Worm (Caenorhabditis elegans): ENCODE measurements around the gene T04G9.4.

The T04G9.4 gene

ce11 chrX:727737-728136 lies 44.5 kb upstream of the T04G9.4 start (continued):
- TF ChIP-seq ceh-32 (tag; optimal IDR thresholded peaks at IDR 0.05; ENCODE audit: poor library complexity) (peak; percentile 5), pha-4 (GFP tag; IDR thresholded peaks at IDR 0.05) (0 out of 2 replicates have a peak, but pooled peaks have one; percentile 21), pha-4 (tag; optimal IDR thresholded peaks at IDR 0.05) (no peak), saeg-2 (GFP tag; IDR thresholded peaks at IDR 0.05) (no peak), nhr-102 (tag; optimal IDR thresholded peaks at IDR 0.05) (no peak), egl-27 (tag; optimal IDR thresholded peaks at IDR 0.05) (no peak), mxl-2 (GFP tag; conservative IDR thresholded peaks at IDR 0.05) (no peak), mxl-3 (GFP tag; optimal IDR thresholded peaks at IDR 0.05) (peak; percentile 78), rbr-2 (tag; optimal IDR thresholded peaks at IDR 0.05) (peak; percentile 73), nhr-42 (GFP tag; IDR thresholded peaks at IDR 0.05) (0 out of 2 replicates have a peak, but pooled peaks have one; percentile 55), nhr-10 (tag; optimal IDR thresholded peaks at IDR 0.05) (no peak), lin-15B (tag; optimal IDR thresholded peaks at IDR 0.05) (no peak), fkh-10 (GFP tag; optimal IDR thresholded peaks at IDR 0.05) (no peak), attf-4 (tag; optimal IDR thresholded peaks at IDR 0.05) (no peak), unc-39 (tag; optimal IDR thresholded peaks at IDR 0.05) (no peak), dmd-9 (GFP tag; IDR thresholded peaks at IDR 0.05) (0 out of 2 replicates have a peak, but pooled peaks have one; percentile 24), F26F4.8 (GFP tag; conservative IDR thresholded peaks at IDR 0.05) (no peak), vab-7 (GFP tag; IDR thresholded peaks at IDR 0.05) (no peak), mdl-1 (tag; optimal IDR thresholded peaks at IDR 0.05) (peak in 1 of 2 experiments; percentile 29), D1046.2 (GFP tag; IDR thresholded peaks at IDR 0.05) (no peak), cey-2 (tag; optimal IDR thresholded peaks at IDR 0.05; ENCODE audit: borderline replicate concordance, insufficient read depth) (no peak), lin-1 (GFP tag; IDR thresholded peaks at IDR 0.05) (peak; percentile 58; the same call in 1 of the 2 replicates), hmg-1.1 (GFP tag; IDR thresholded peaks at IDR 0.05) (peak; percentile 82), ceh-82 (tag; optimal IDR thresholded peaks at IDR 0.05) (no peak), hif-1 (tag; optimal IDR thresholded peaks at IDR 0.05) (peak; percentile 20 to 59), unc-130 (GFP tag; optimal IDR thresholded peaks at IDR 0.05) (no peak), php-3 (GFP tag; IDR thresholded peaks at IDR 0.05) (peak; percentile 74), dmd-6 (GFP tag; IDR thresholded peaks at IDR 0.05) (peak; percentile 64), lin-38 (GFP tag; IDR thresholded peaks at IDR 0.05) (peak; percentile 44), ceh-28 (tag; optimal IDR thresholded peaks at IDR 0.05) (peak; percentile 90), dmd-8 (GFP tag; IDR thresholded peaks at IDR 0.05) (no peak), zip-11 (GFP tag; IDR thresholded peaks at IDR 0.05) (no peak), lin-39 (tag; optimal IDR thresholded peaks at IDR 0.05) (no peak), hlh-11 (tag; optimal IDR thresholded peaks at IDR 0.05) (peak; percentile 90), tra-1 (GFP tag; IDR thresholded peaks at IDR 0.05) (no peak), ceh-20 (GFP tag; IDR thresholded peaks at IDR 0.05) (0 out of 2 replicates have a peak, but pooled peaks have one; percentile 54), nhr-237 (tag; optimal IDR thresholded peaks at IDR 0.05) (no peak), snpc-4 (tag; optimal IDR thresholded peaks at IDR 0.05) (no peak), lin-29 (GFP tag; IDR thresholded peaks at IDR 0.05) (no peak), F44E2.7 (GFP tag; IDR thresholded peaks at IDR 0.05) (no peak), ZK546.5 (tag; optimal IDR thresholded peaks at IDR 0.05) (no peak), R02D3.7 (tag; optimal IDR thresholded peaks at IDR 0.05) (no peak), T26A8.4 (GFP tag; IDR thresholded peaks at IDR 0.05) (peak; percentile 82), dpl-1 (GFP tag; optimal IDR thresholded peaks at IDR 0.05) (peak; percentile 60), mdt-29 (GFP tag; IDR thresholded peaks at IDR 0.05) (no peak), zip-2 (tag; optimal IDR thresholded peaks at IDR 0.05) (no peak), Y48G9A.11 (GFP tag; IDR thresholded peaks at IDR 0.05) (no peak), mes-2 (tag; optimal IDR thresholded peaks at IDR 0.05; ENCODE audit: poor library complexity, severe bottlenecking) (peak; percentile 78), nhr-25 (tag; optimal IDR thresholded peaks at IDR 0.05; ENCODE audit: borderline replicate concordance, insufficient read depth) (peak; percentile 7), zag-1 (tag; optimal IDR thresholded peaks at IDR 0.05) (no peak), daf-12 (tag; optimal IDR thresholded peaks at IDR 0.05) (no peak)
